Fruit fly (Drosophila melanogaster) ovary, adult (tissue): ENCODE results near the gene CG13364.
"Not testable (repeated sequence)": the region's sequence is repeated elsewhere in the genome, so short reads cannot be mapped to it uniquely, and the experiment has no call there.

ENCODE experiments used
- CG17801 ChIP-seq: fragments of 200-800 bp; optimal IDR thresholded peaks from 2 replicates; lab custom pipeline; 2019; ENCODE audit warnings: missing biosample characterization, mild to moderate bottlenecking, missing genetic modification characterization, moderate library complexity; ENCODE audit not compliant: partially characterized antibody

Gene CG13364

dm6 chrX:625157-625627, at the start of gene CG13364, which contains the start of gene Hinfp:
Gene CG13364 (minus strand): TSS chrX:625203.
Gene Hinfp (plus strand): TSS chrX:625542.
- peak; percentile 37 for TF ChIP-seq CG17801 (GFP tag; lab: Kevin White, UChicago)

- peak; percentile 45 for TF ChIP-seq CG17801 (GFP tag; lab: Kevin White, UChicago)
Observed at dm6 chrX:658021-658420, 33.0 kb upstream of the CG13364 start.

dm6 chrX:656380-656925, 31.4 kb upstream of the CG13364 start:
- peak; percentile 10 for TF ChIP-seq CG17801 (GFP tag; lab: Kevin White, UChicago)

dm6 chrX:655492-656379, 30.7 kb upstream of the CG13364 start, which contains the start of the genes Hmt4-20 and SkpA:
Gene Hmt4-20 (minus strand): TSS chrX:656033.
Gene SkpA (plus strand): TSS chrX:656114.
- peak; percentile 16 for TF ChIP-seq CG17801 (GFP tag; lab: Kevin White, UChicago)

dm6 chrX:654949-655348, 29.9 kb upstream of the CG13364 start:
- TF ChIP-seq CG17801 (GFP tag; lab: Kevin White, UChicago), result peak; percentile 97

- TF ChIP-seq CG17801 (GFP tag; lab: Kevin White, UChicago), result no peak
Observed at dm6 chrX:654221-654620, 29.2 kb upstream of the CG13364 start.

- no peak for TF ChIP-seq CG17801 (GFP tag; lab: Kevin White, UChicago)
Observed at dm6 chrX:647056-647627, 22.1 kb upstream of the CG13364 start, which contains the start of gene Roc1a. Gene Roc1a (plus strand): TSS chrX:647304.

dm6 chrX:646395-647009, 21.5 kb upstream of the CG13364 start:
- no peak for TF ChIP-seq CG17801 (GFP tag; lab: Kevin White, UChicago)

dm6 chrX:644461-644860, 19.5 kb upstream of the CG13364 start, which contains the start of gene CG13367:
Gene CG13367 (plus strand): TSS chrX:644761.
- TF ChIP-seq CG17801 (GFP tag; lab: Kevin White, UChicago), result not testable (repeated sequence)

dm6 chrX:636606-637530, 11.9 kb upstream of the CG13364 start:
- no peak for TF ChIP-seq CG17801 (GFP tag; lab: Kevin White, UChicago)

- TF ChIP-seq CG17801 (GFP tag; lab: Kevin White, UChicago), result peak; percentile 55
Observed at dm6 chrX:635495-636142, 10.6 kb upstream of the CG13364 start, which contains the start of gene Dredd. Gene Dredd (minus strand): TSS chrX:635545.

dm6 chrX:629239-629821, 4.3 kb upstream of the CG13364 start, which contains the start of the genes RpL36 and Mybbp1A:
Gene RpL36 (minus strand): TSS chrX:629483.
Gene Mybbp1A (plus strand): TSS chrX:629773.
- TF ChIP-seq CG17801 (GFP tag; lab: Kevin White, UChicago), result peak; percentile 49

- no peak for TF ChIP-seq CG17801 (GFP tag; lab: Kevin White, UChicago)
Observed at dm6 chrX:623357-623756, 1.6 kb downstream of the CG13364 start, which contains the start of gene CG13369. Gene CG13369 (plus strand): TSS chrX:623468.
